ENCODE assay signal across 7 worm cellular contexts in genomic region chrIV:12854372-12855114, ce11.
TF ChIP-seq lines count a peak whose summit lies in the region.

No protein-coding gene starts in this region.

TF ChIP-seq in whole organism, L1 larva, 84 proteins besides CTCF, POLR2A, EP300 and RAD21:
- TF ChIP-seq dpl-1 (GFP tag; optimal IDR thresholded peaks at IDR 0.05; lab: Kevin White, UChicago) = peak; percentile 48 to 71 (median 58)
- peak; percentile 39 to 62 for TF ChIP-seq lin-35 (GFP tag; optimal IDR thresholded peaks at IDR 0.05; lab: Kevin White, UChicago)
- peak; percentile 73 to 84 for TF ChIP-seq efl-1 (optimal IDR thresholded peaks at IDR 0.05; lab: Kevin White, UChicago)
- TF ChIP-seq efl-1 (GFP tag; optimal IDR thresholded peaks at IDR 0.05 in 1 of 2; lab: Kevin White, UChicago) = peak; percentile 74 to 97
- TF ChIP-seq F16B12.6 (tag; optimal IDR thresholded peaks at IDR 0.05; lab: Kevin White, UChicago) = no peak

TF ChIP-seq in whole organism, L2 larva, 48 proteins besides CTCF, POLR2A, EP300 and RAD21:
- TF ChIP-seq elt-1 (tag; optimal IDR thresholded peaks at IDR 0.05; lab: Kevin White, UChicago) (no peak), C34F6.9 (tag; optimal IDR thresholded peaks at IDR 0.05; lab: Kevin White, UChicago) (peak; percentile 5), gmeb-1 (tag; optimal IDR thresholded peaks at IDR 0.05; lab: Kevin White, UChicago) (peak; percentile 5)

TF ChIP-seq in whole organism, L3 larva, 47 proteins besides CTCF, POLR2A, EP300 and RAD21:
- TF ChIP-seq ama-1 (optimal IDR thresholded peaks at IDR 0.05; lab: Kevin White, UChicago) (no peak), elt-1 (tag; optimal IDR thresholded peaks at IDR 0.05; lab: Kevin White, UChicago) (no peak), elt-2 (tag; optimal IDR thresholded peaks at IDR 0.05; lab: Kevin White, UChicago) (peak; percentile 7), sea-2 (GFP tag; optimal IDR thresholded peaks at IDR 0.05; lab: Kevin White, UChicago) (no peak), snpc-4 (tag; optimal IDR thresholded peaks at IDR 0.05; lab: Kevin White, UChicago) (no peak)

TF ChIP-seq in whole organism, L4 larva, 104 proteins besides CTCF, POLR2A, EP300 and RAD21 (continues in another document):
- TF ChIP-seq nhr-28 (tag; optimal IDR thresholded peaks at IDR 0.05; lab: Kevin White, UChicago) (peak; percentile 3), T20F7.1 (GFP tag; optimal IDR thresholded peaks at IDR 0.05; lab: Kevin White, UChicago) (no peak), nhr-111 (GFP tag; optimal IDR thresholded peaks at IDR 0.05; lab: Kevin White, UChicago) (no peak), ces-1 (GFP tag; optimal IDR thresholded peaks at IDR 0.05; lab: Kevin White, UChicago) (no peak), F44E2.7 (GFP tag; IDR thresholded peaks at IDR 0.05; lab: Robert Waterston, UW) (no peak), aly-2 (tag; optimal IDR thresholded peaks at IDR 0.05; lab: Kevin White, UChicago) (no peak), ztf-11 (tag; optimal IDR thresholded peaks at IDR 0.05; lab: Kevin White, UChicago) (no peak), unc-62 (GFP tag; optimal IDR thresholded peaks at IDR 0.05 in 1 of 2; lab: Kevin White, UChicago) (no peak), unc-62 (tag; optimal IDR thresholded peaks at IDR 0.05; lab: Kevin White, UChicago) (no peak), gei-8 (GFP tag; optimal IDR thresholded peaks at IDR 0.05; lab: Kevin White, UChicago) (no peak), dmd-6 (GFP tag; IDR thresholded peaks at IDR 0.05; lab: Robert Waterston, UW) (0 out of 2 replicates have a peak, but pooled peaks have one; percentile 19), lin-13 (GFP tag; optimal IDR thresholded peaks at IDR 0.05; lab: Kevin White, UChicago) (no peak), mes-2 (tag; optimal IDR thresholded peaks at IDR 0.05; lab: Kevin White, UChicago; ENCODE audit: poor library complexity, severe bottlenecking) (peak; percentile 19), hlh-11 (tag; optimal IDR thresholded peaks at IDR 0.05; lab: Kevin White, UChicago) (peak; percentile 25), pha-4 (GFP tag; IDR thresholded peaks at IDR 0.05; lab: Robert Waterston, UW) (peak; percentile 15; the same call in 1 of the 2 replicates), pha-4 (tag; optimal IDR thresholded peaks at IDR 0.05; lab: Kevin White, UChicago) (no peak), lin-38 (GFP tag; IDR thresholded peaks at IDR 0.05; lab: Robert Waterston, UW) (peak; percentile 38; the same call in 1 of the 2 replicates), mxl-3 (GFP tag; optimal IDR thresholded peaks at IDR 0.05; lab: Kevin White, UChicago) (no peak), dpl-1 (GFP tag; optimal IDR thresholded peaks at IDR 0.05; lab: Kevin White, UChicago) (peak; percentile 47)

TF ChIP-seq in whole organism, late embryonic, 69 proteins besides CTCF, POLR2A, EP300 and RAD21:
- TF ChIP-seq dmd-4 (tag; optimal IDR thresholded peaks at IDR 0.05; lab: Kevin White, UChicago; ENCODE audit: borderline replicate concordance) = no peak
- peak; percentile 14 for TF ChIP-seq nfya-1 (tag; optimal IDR thresholded peaks at IDR 0.05; lab: Kevin White, UChicago)
- no peak for TF ChIP-seq syd-9 (tag; optimal IDR thresholded peaks at IDR 0.05; lab: Kevin White, UChicago)
- no peak for TF ChIP-seq ceh-34 (tag; optimal IDR thresholded peaks at IDR 0.05; lab: Kevin White, UChicago)
- TF ChIP-seq pha-2 (tag; optimal IDR thresholded peaks at IDR 0.05; lab: Kevin White, UChicago) = no peak
- TF ChIP-seq ceh-9 (tag; optimal IDR thresholded peaks at IDR 0.05; lab: Kevin White, UChicago) = no peak
- no peak for TF ChIP-seq pax-1 (tag; optimal IDR thresholded peaks at IDR 0.05; lab: Kevin White, UChicago)
- no peak for TF ChIP-seq lin-11 (tag; optimal IDR thresholded peaks at IDR 0.05; lab: Kevin White, UChicago)
- no peak for TF ChIP-seq ceh-22 (tag; optimal IDR thresholded peaks at IDR 0.05; lab: Kevin White, UChicago)
- TF ChIP-seq C38D4.7 (GFP tag; optimal IDR thresholded peaks at IDR 0.05; lab: Kevin White, UChicago) = no peak
- TF ChIP-seq hlh-8 (tag; optimal IDR thresholded peaks at IDR 0.05; lab: Kevin White, UChicago) = peak; percentile 37
- TF ChIP-seq elt-2 (tag; optimal IDR thresholded peaks at IDR 0.05; lab: Kevin White, UChicago) = peak; percentile 38
- no peak for TF ChIP-seq ceh-45 (GFP tag; IDR thresholded peaks at IDR 0.05; lab: Robert Waterston, UW)
- no peak for TF ChIP-seq ama-1 (optimal IDR thresholded peaks at IDR 0.05; lab: Kevin White, UChicago)
- no peak for TF ChIP-seq pat-9 (tag; optimal IDR thresholded peaks at IDR 0.05; lab: Kevin White, UChicago)
- TF ChIP-seq lim-6 (tag; optimal IDR thresholded peaks at IDR 0.05; lab: Kevin White, UChicago) = no peak

TF ChIP-seq in whole organism, mixed stage, embryonic, 35 proteins besides CTCF, POLR2A, EP300 and RAD21:
- TF ChIP-seq cnd-1 (tag; optimal IDR thresholded peaks at IDR 0.05; lab: Kevin White, UChicago) (peak; percentile 74), nhr-2 (tag; optimal IDR thresholded peaks at IDR 0.05; lab: Kevin White, UChicago) (peak; percentile 54), drap-1 (GFP tag; optimal IDR thresholded peaks at IDR 0.05; lab: Kevin White, UChicago) (no peak), hlh-1 (tag; optimal IDR thresholded peaks at IDR 0.05; lab: Kevin White, UChicago) (peak; percentile 89)

TF ChIP-seq in whole organism, young adult, 124 proteins besides CTCF, POLR2A, EP300 and RAD21:
- peak; percentile 57; the same call in 1 of the 2 replicates for TF ChIP-seq hmg-1.2 (GFP tag; IDR thresholded peaks at IDR 0.05; lab: Robert Waterston, UW)
- TF ChIP-seq ceh-40 (GFP tag; IDR thresholded peaks at IDR 0.05; lab: Robert Waterston, UW) = no peak
- TF ChIP-seq tbx-9 (tag; optimal IDR thresholded peaks at IDR 0.05; lab: Kevin White, UChicago; ENCODE audit: borderline replicate concordance) = no peak
- peak; percentile 32 for TF ChIP-seq lin-54 (GFP tag; optimal IDR thresholded peaks at IDR 0.05; lab: Kevin White, UChicago)
- no peak for TF ChIP-seq snpc-4 (GFP tag; optimal IDR thresholded peaks at IDR 0.05; lab: Kevin White, UChicago)
- TF ChIP-seq snpc-4 (tag; optimal IDR thresholded peaks at IDR 0.05; lab: Kevin White, UChicago) = peak in 1 of 4 experiments; percentile 10
- no peak for TF ChIP-seq ets-4 (GFP tag; optimal IDR thresholded peaks at IDR 0.05; lab: Kevin White, UChicago)
- TF ChIP-seq lsl-1 (GFP tag; optimal IDR thresholded peaks at IDR 0.05; lab: Kevin White, UChicago) = peak; percentile 22
- no peak for TF ChIP-seq zfh-2 (GFP tag; conservative IDR thresholded peaks at IDR 0.05; lab: Robert Waterston, UW)
- peak; percentile 60 for TF ChIP-seq efl-1 (GFP tag; optimal IDR thresholded peaks at IDR 0.05; lab: Kevin White, UChicago)
- TF ChIP-seq egl-44 (GFP tag; IDR thresholded peaks at IDR 0.05; lab: Robert Waterston, UW) = no peak
